Worm (Caenorhabditis elegans): ENCODE measurements around the gene srw-68.

ce11 chrV:7446965-7447364 lies 20.5 kb upstream of the srw-68 start, which contains the start of gene F25E5.5:
- TF ChIP-seq hnd-1 (tag; optimal IDR thresholded peaks at IDR 0.05) (no peak), ama-1 (optimal IDR thresholded peaks at IDR 0.05) (no peak), tra-4 (tag; optimal IDR thresholded peaks at IDR 0.05) (no peak)

All from whole organism, early embryonic.